Worm (Caenorhabditis elegans) whole organism, mixed stage, embryonic: ENCODE data around the gene C18B10.6.
"Not testable (repeated sequence)": the region's sequence is repeated elsewhere in the genome, so short reads cannot be mapped to it uniquely, and the experiment has no call there.

Experiments
- M03D4.4 ChIP-seq: sonication (generic microtip); optimal IDR thresholded peaks from 2 replicates; lab custom pipeline; 2017; ENCODE audit warnings: mild to moderate bottlenecking, missing genetic modification characterization, missing compliant biosample characterization
- blmp-1 ChIP-seq: fragments of 150-350 bp; optimal IDR thresholded peaks from 2 replicates; lab custom pipeline; 2014; ENCODE audit warnings: missing biosample characterization, missing genetic modification characterization
- ceh-39 ChIP-seq: fragments of 150-350 bp; optimal IDR thresholded peaks from 2 replicates; lab custom pipeline; 2014; ENCODE audit warnings: missing biosample characterization, missing genetic modification characterization
- ceh-43 ChIP-seq: fragments of 200-800 bp; sonication (Bioruptor generic); optimal IDR thresholded peaks from 2 replicates; lab custom pipeline; 2018; ENCODE audit warnings: mild to moderate bottlenecking, missing genetic modification characterization, moderate library complexity, missing compliant biosample characterization
- ceh-83 ChIP-seq: fragments of 200-800 bp; sonication (Bioruptor generic); optimal IDR thresholded peaks from 2 replicates; lab custom pipeline; 2018; ENCODE audit warnings: mild to moderate bottlenecking, missing genetic modification characterization, missing compliant biosample characterization
- ces-1 ChIP-seq: fragments of 150-350 bp; optimal IDR thresholded peaks from 2 replicates; lab custom pipeline; 2014; ENCODE audit warnings: missing biosample characterization, missing genetic modification reagents, missing genetic modification characterization
- cnd-1 ChIP-seq: fragments of 200-800 bp; sonication (Bioruptor generic); optimal IDR thresholded peaks from 2 replicates; lab custom pipeline; 2018; ENCODE audit warnings: mild to moderate bottlenecking, missing genetic modification characterization, missing compliant biosample characterization
- elt-1 ChIP-seq: sonication (generic microtip); optimal IDR thresholded peaks from 2 replicates; lab custom pipeline; 2017; ENCODE audit warnings: missing genetic modification characterization, mild to moderate bottlenecking, missing compliant biosample characterization, antibody characterized with exemption, moderate library complexity, borderline replicate concordance; ENCODE audit not compliant: insufficient read depth
- elt-3 ChIP-seq: fragments of 150-350 bp; optimal IDR thresholded peaks from 2 replicates; lab custom pipeline; 2014; ENCODE audit warnings: missing biosample characterization, missing genetic modification characterization
- flh-1 ChIP-seq: fragments of 200-800 bp; sonication (Bioruptor generic); optimal IDR thresholded peaks from 2 replicates; lab custom pipeline; 2018; ENCODE audit warnings: mild to moderate bottlenecking, missing genetic modification characterization, moderate library complexity, missing compliant biosample characterization
- ham-2 ChIP-seq: fragments of 200-800 bp; sonication (Bioruptor generic); optimal IDR thresholded peaks from 2 replicates; lab custom pipeline; 2018; ENCODE audit warnings: mild to moderate bottlenecking, missing genetic modification characterization, missing compliant biosample characterization
- hlh-1 ChIP-seq: fragments of 150-350 bp; optimal IDR thresholded peaks from 2 replicates; lab custom pipeline; 2014; ENCODE audit warnings: missing biosample characterization, missing genetic modification reagents, missing genetic modification characterization
- lin-13 ChIP-seq: fragments of 150-350 bp; optimal IDR thresholded peaks from 2 replicates; lab custom pipeline; 2014; ENCODE audit warnings: missing biosample characterization, missing genetic modification characterization
- lsy-2 ChIP-seq: fragments of 150-350 bp; optimal IDR thresholded peaks from 2 replicates; lab custom pipeline; 2014; ENCODE audit warnings: missing biosample characterization, missing genetic modification characterization
- mab-5 ChIP-seq: fragments of 150-350 bp; optimal IDR thresholded peaks from 2 replicates; lab custom pipeline; 2014; ENCODE audit warnings: missing biosample characterization, missing genetic modification characterization
- mls-2 ChIP-seq: sonication (generic microtip); optimal IDR thresholded peaks from 2 replicates; lab custom pipeline; 2016; ENCODE audit warnings: mild to moderate bottlenecking, missing genetic modification characterization, moderate library complexity, missing compliant biosample characterization
- nhr-12 ChIP-seq: fragments of 150-350 bp; optimal IDR thresholded peaks from 2 replicates; lab custom pipeline; 2014; ENCODE audit warnings: missing biosample characterization, missing genetic modification characterization
- nhr-2 ChIP-seq: fragments of 150-350 bp; optimal IDR thresholded peaks from 2 replicates; lab custom pipeline; 2014; ENCODE audit warnings: missing biosample characterization, missing genetic modification characterization
- nhr-237 ChIP-seq: fragments of 150-350 bp; optimal IDR thresholded peaks from 2 replicates; lab custom pipeline; 2014; ENCODE audit warnings: missing biosample characterization, missing genetic modification characterization
- nhr-28 ChIP-seq: fragments of 150-350 bp; optimal IDR thresholded peaks from 2 replicates; lab custom pipeline; 2014; ENCODE audit warnings: missing biosample characterization, missing genetic modification characterization
- nhr-76 ChIP-seq: sonication (generic microtip); optimal IDR thresholded peaks from 2 replicates; lab custom pipeline; 2017; ENCODE audit warnings: missing biosample characterization, missing genetic modification characterization
- pha-4 ChIP-seq: fragments of 150-350 bp; optimal IDR thresholded peaks from 2 replicates; lab custom pipeline; 2018; ENCODE audit warnings: missing biosample characterization, missing genetic modification reagents, missing genetic modification characterization
- sem-2 ChIP-seq: fragments of 200-800 bp; sonication (Bioruptor generic); optimal IDR thresholded peaks from 2 replicates; lab custom pipeline; 2018; ENCODE audit warnings: mild to moderate bottlenecking, missing genetic modification characterization, missing compliant biosample characterization
- snpc-4 ChIP-seq: fragments of 150-350 bp; optimal IDR thresholded peaks from 2 replicates; lab custom pipeline; 2014; ENCODE audit warnings: missing biosample characterization, missing genetic modification characterization
- sptf-1 ChIP-seq: sonication (generic microtip); optimal IDR thresholded peaks from 2 replicates; lab custom pipeline; 2017; ENCODE audit warnings: mild to moderate bottlenecking, missing genetic modification characterization, moderate library complexity, missing compliant biosample characterization
- tbx-8 ChIP-seq: fragments of 200-800 bp; sonication (Bioruptor generic); optimal IDR thresholded peaks from 2 replicates; lab custom pipeline; 2018; ENCODE audit warnings: mild to moderate bottlenecking, missing genetic modification characterization, moderate library complexity, missing compliant biosample characterization
- unc-120 ChIP-seq: sonication (generic microtip); optimal IDR thresholded peaks from 2 replicates; lab custom pipeline; 2017; ENCODE audit warnings: missing genetic modification characterization, missing compliant biosample characterization; ENCODE audit not compliant: poor library complexity, severe bottlenecking
- unc-39 ChIP-seq: fragments of 150-350 bp; optimal IDR thresholded peaks from 2 replicates; lab custom pipeline; 2014; ENCODE audit warnings: missing biosample characterization, missing genetic modification characterization
- unc-62 ChIP-seq: fragments of 150-350 bp; optimal IDR thresholded peaks from 2 replicates; lab custom pipeline; 2014; ENCODE audit warnings: missing biosample characterization, missing genetic modification reagents, missing genetic modification characterization
- zip-8 ChIP-seq: fragments of 150-350 bp; optimal IDR thresholded peaks from 2 replicates; lab custom pipeline; 2014; ENCODE audit warnings: missing biosample characterization, missing genetic modification characterization
- ztf-11 ChIP-seq: fragments of 150-350 bp; optimal IDR thresholded peaks from 2 replicates; lab custom pipeline; 2014; ENCODE audit warnings: missing biosample characterization, missing genetic modification characterization

C18B10.6 gene

ce11 chrV:7511465-7511864, 30.6 kb upstream of the C18B10.6 start, which contains the start of gene nhr-171:
Gene nhr-171, plus strand, starts transcription at chrV:7511765.
- TF ChIP-seq nhr-28 (tag; lab: Kevin White, UChicago); sem-2 (GFP tag; lab: Kevin White, UChicago); cnd-1: not testable (repeated sequence)

- TF ChIP-seq snpc-4 (no peak), ceh-39 (tag; lab: Kevin White, UChicago) (no peak), nhr-76 (tag; lab: Kevin White, UChicago) (no peak), unc-62 (GFP tag; lab: Kevin White, UChicago) (peak; percentile 19), M03D4.4 (no peak), ham-2 (GFP tag; lab: Kevin White, UChicago) (no peak)
These were observed 27.8 kb upstream of the C18B10.6 start, which contains the start of the genes str-31 and nhr-172 for ce11 chrV:7508566-7509044. Gene str-31, minus strand, starts transcription at chrV:7508666. Gene nhr-172, plus strand, starts transcription at chrV:7508994.

ce11 chrV:7506207-7506606, 25.4 kb upstream of the C18B10.6 start:
- TF ChIP-seq ham-2 (GFP tag; lab: Kevin White, UChicago), result no peak
- no peak for TF ChIP-seq ceh-83 (GFP tag; lab: Kevin White, UChicago)
- TF ChIP-seq elt-1 (tag; lab: Kevin White, UChicago), result no peak
- TF ChIP-seq sem-2 (GFP tag; lab: Kevin White, UChicago), result no peak
- no peak for TF ChIP-seq M03D4.4
- TF ChIP-seq zip-8, result no peak
- no peak for TF ChIP-seq lin-13 (tag; lab: Kevin White, UChicago)
- no peak for TF ChIP-seq cnd-1
- no peak for TF ChIP-seq unc-39 (tag; lab: Kevin White, UChicago)
- TF ChIP-seq sptf-1 (tag; lab: Kevin White, UChicago), result no peak
- no peak for TF ChIP-seq unc-62 (GFP tag; lab: Kevin White, UChicago)
- TF ChIP-seq snpc-4, result no peak
- no peak for TF ChIP-seq unc-120 (tag; lab: Kevin White, UChicago)
- TF ChIP-seq ceh-39 (tag; lab: Kevin White, UChicago), result no peak
- TF ChIP-seq flh-1 (GFP tag; lab: Kevin White, UChicago), result no peak
- no peak for TF ChIP-seq ces-1 (GFP tag; lab: Kevin White, UChicago)
- no peak for TF ChIP-seq ztf-11
- no peak for TF ChIP-seq nhr-2 (tag; lab: Kevin White, UChicago)

- TF ChIP-seq nhr-28 (tag; lab: Kevin White, UChicago) (no peak), unc-62 (GFP tag; lab: Kevin White, UChicago) (no peak), snpc-4 (no peak), nhr-12 (no peak), mab-5 (tag; lab: Kevin White, UChicago) (no peak), cnd-1 (no peak), hlh-1 (no peak), zip-8 (no peak), ztf-11 (no peak)
These were observed 23.4 kb upstream of the C18B10.6 start, which contains the start of gene srh-229 for ce11 chrV:7504271-7504670. Gene srh-229, minus strand, starts transcription at chrV:7504371.

ce11 chrV:7501194-7501593, 20.3 kb upstream of the C18B10.6 start:
- TF ChIP-seq ces-1 (GFP tag; lab: Kevin White, UChicago), result no peak
- no peak for TF ChIP-seq lsy-2 (tag; lab: Kevin White, UChicago)
- TF ChIP-seq unc-120 (tag; lab: Kevin White, UChicago), result no peak
- no peak for TF ChIP-seq nhr-28 (tag; lab: Kevin White, UChicago)
- no peak for TF ChIP-seq zip-8
- TF ChIP-seq nhr-237 (tag; lab: Kevin White, UChicago), result no peak
- no peak for TF ChIP-seq sptf-1 (tag; lab: Kevin White, UChicago)
- no peak for TF ChIP-seq flh-1 (GFP tag; lab: Kevin White, UChicago)
- no peak for TF ChIP-seq pha-4
- TF ChIP-seq mls-2 (tag; lab: Kevin White, UChicago), result no peak
- no peak for TF ChIP-seq elt-3
- TF ChIP-seq ceh-39 (tag; lab: Kevin White, UChicago), result no peak
- TF ChIP-seq elt-1 (tag; lab: Kevin White, UChicago), result no peak
- no peak for TF ChIP-seq tbx-8
- no peak for TF ChIP-seq cnd-1
- TF ChIP-seq blmp-1 (tag; lab: Kevin White, UChicago), result no peak
- no peak for TF ChIP-seq unc-62 (GFP tag; lab: Kevin White, UChicago)
- TF ChIP-seq ceh-43, result no peak
